Fruit fly (Drosophila melanogaster) Kc167 (cell line): ENCODE data around the gene CG17362.

Experiments
- Myc ChIP-seq: fragments of >200 bp; optimal IDR thresholded peaks from 2 replicates; lab custom pipeline; 2017; ENCODE audit warnings: missing external identifiers
- h ChIP-seq: fragments of >200 bp; optimal IDR thresholded peaks from 3 replicates; lab custom pipeline; 2018; ENCODE audit warnings: missing external identifiers
- insv ChIP-seq: fragments of >200 bp; optimal IDR thresholded peaks from 3 replicates; lab custom pipeline; 2018; ENCODE audit warnings: missing external identifiers
- psq ChIP-seq: fragments of >200 bp; optimal IDR thresholded peaks from 2 replicates; lab custom pipeline; 2017; ENCODE audit warnings: missing external identifiers
- ttk ChIP-seq: sonication (Bioruptor generic); optimal IDR thresholded peaks from 2 replicates; lab custom pipeline; 2017; ENCODE audit warnings: missing external identifiers

DNA sequence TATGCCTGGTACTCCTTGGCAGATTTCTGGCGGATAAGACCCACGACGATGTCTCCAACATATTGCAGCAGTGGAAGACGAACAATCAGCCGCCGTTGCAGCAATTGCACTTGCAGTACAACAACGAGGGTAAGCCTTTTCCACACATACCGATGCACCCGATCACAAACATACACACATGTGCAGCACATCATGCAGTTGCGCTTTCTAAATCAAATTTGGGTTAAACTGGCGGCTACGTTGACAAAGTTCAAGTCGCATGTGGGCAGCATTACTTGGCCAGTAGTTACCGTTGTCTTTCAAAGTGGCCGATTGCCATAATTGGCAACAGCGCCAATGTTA lies 20.9 kb upstream of the CG17362 start:
- TF ChIP-seq h = no peak
- TF ChIP-seq psq = no peak
- TF ChIP-seq Myc (lab: Kevin White, UChicago) = no peak
- no peak for TF ChIP-seq insv (lab: Kevin White, UChicago)
- TF ChIP-seq ttk = no peak
